Worm (Caenorhabditis elegans) whole organism, young adult: Measurements from ENCODE around the gene T24E12.1.
"Not testable (repeated sequence)": the region's sequence is repeated elsewhere in the genome, so short reads cannot be mapped to it uniquely, and the experiment has no call there.

Source experiments
- B0035.1 ChIP-seq: sonication (generic microtip); optimal IDR thresholded peaks from 2 replicates; lab custom pipeline; 2016; ENCODE audit warnings: missing genetic modification characterization, mild to moderate bottlenecking, missing compliant biosample characterization, missing genotype, missing genetic modification reagents
- B0261.1 ChIP-seq: sonication (generic microtip); optimal IDR thresholded peaks from 2 replicates; lab custom pipeline; 2016; ENCODE audit warnings: mild to moderate bottlenecking, missing genetic modification characterization, moderate library complexity, missing compliant biosample characterization
- C17E4.6 ChIP-seq: fragments of 200-800 bp; sonication (Bioruptor generic); IDR thresholded peaks from 2 replicates; pipeline ENCODE4 v1.3.6; 2022; ENCODE audit warnings: missing genetic modification reagents, missing genetic modification characterization, missing compliant biosample characterization
- F33H1.4 ChIP-seq: fragments of 200-800 bp; sonication (Bioruptor generic); IDR thresholded peaks from 2 replicates; pipeline ENCODE4 v1.3.6; 2022; ENCODE audit warnings: missing genetic modification reagents, missing genetic modification characterization, missing compliant biosample characterization
- F52B5.7 ChIP-seq: sonication (generic microtip); optimal IDR thresholded peaks from 2 replicates; lab custom pipeline; 2016; ENCODE audit warnings: mild to moderate bottlenecking, missing genetic modification characterization, missing compliant biosample characterization
- K11D2.4 ChIP-seq: fragments of 200-800 bp; sonication (Bioruptor generic); IDR thresholded peaks from 2 replicates; pipeline ENCODE4 v1.3.6; 2022; ENCODE audit warnings: missing genetic modification reagents, missing genetic modification characterization, missing compliant biosample characterization
- T26A5.8 ChIP-seq: sonication (generic microtip); optimal IDR thresholded peaks from 2 replicates; lab custom pipeline; 2016; ENCODE audit warnings: missing genetic modification characterization, missing compliant biosample characterization
- Y95B8A.8 ChIP-seq: fragments of 200-800 bp; sonication (Bioruptor generic); IDR thresholded peaks from 2 replicates; pipeline ENCODE4 v1.3.6; 2022; ENCODE audit warnings: missing genetic modification reagents, missing genetic modification characterization, missing compliant biosample characterization
- akir-1 ChIP-seq: fragments of 200-800 bp; sonication (Bioruptor generic); optimal IDR thresholded peaks from 2 replicates; lab custom pipeline; 2018; ENCODE audit warnings: mild to moderate bottlenecking, missing genetic modification characterization, moderate library complexity, missing compliant biosample characterization
- atf-7 ChIP-seq: sonication (generic microtip); optimal IDR thresholded peaks from 2 replicates; lab custom pipeline; 2017; ENCODE audit warnings: mild to moderate bottlenecking, missing genetic modification characterization, missing compliant biosample characterization
- bed-1 ChIP-seq: fragments of 200-800 bp; sonication (Bioruptor generic); IDR thresholded peaks from 2 replicates; pipeline ENCODE4 v1.3.6; 2022; ENCODE audit warnings: missing genetic modification reagents, missing genetic modification characterization, missing compliant biosample characterization
- ccch-3 ChIP-seq: fragments of 200-800 bp; sonication (Bioruptor generic); optimal IDR thresholded peaks from 2 replicates; lab custom pipeline; 2018; ENCODE audit warnings: mild to moderate bottlenecking, missing genetic modification characterization, missing compliant biosample characterization
- cebp-2 ChIP-seq: fragments of 200-800 bp; sonication (Bioruptor generic); IDR thresholded peaks from 2 replicates; pipeline ENCODE4 v1.3.6; 2022; ENCODE audit warnings: missing genetic modification characterization, missing compliant biosample characterization
- ceh-27 ChIP-seq: fragments of 200-800 bp; sonication (Bioruptor generic); optimal IDR thresholded peaks from 2 replicates; lab custom pipeline; 2018; ENCODE audit warnings: mild to moderate bottlenecking, missing genetic modification characterization, moderate library complexity, missing compliant biosample characterization
- dox-1 ChIP-seq: fragments of 200-800 bp; sonication (Bioruptor generic); IDR thresholded peaks from 2 replicates; pipeline ENCODE4 v1.3.6; 2022; ENCODE audit warnings: missing genetic modification reagents, missing genetic modification characterization, missing compliant biosample characterization
- efl-1 ChIP-seq: fragments of 150-350 bp; optimal IDR thresholded peaks from 2 replicates; lab custom pipeline; 2014; ENCODE audit warnings: missing biosample characterization, missing genetic modification reagents, missing genetic modification characterization
- egrh-3 ChIP-seq: fragments of 200-800 bp; sonication (Bioruptor generic); IDR thresholded peaks from 2 replicates; pipeline ENCODE4 v1.3.6; 2022; ENCODE audit warnings: missing genetic modification reagents, missing genetic modification characterization, missing compliant biosample characterization
- ets-4 ChIP-seq: fragments of 200-800 bp; sonication (Bioruptor generic); optimal IDR thresholded peaks from 2 replicates; lab custom pipeline; 2018; ENCODE audit warnings: mild to moderate bottlenecking, missing genetic modification characterization, missing compliant biosample characterization
- fkh-3 ChIP-seq: sonication (generic microtip); optimal IDR thresholded peaks from 2 replicates; lab custom pipeline; 2016; ENCODE audit warnings: mild to moderate bottlenecking, missing genetic modification characterization, missing compliant biosample characterization
- gei-17 ChIP-seq: fragments of 200-800 bp; sonication (Bioruptor generic); optimal IDR thresholded peaks from 2 replicates; lab custom pipeline; 2018; ENCODE audit warnings: mild to moderate bottlenecking, missing genetic modification characterization, missing compliant biosample characterization
- him-1 ChIP-seq: sonication (generic microtip); optimal IDR thresholded peaks from 2 replicates; lab custom pipeline; 2016; ENCODE audit warnings: missing genotype, missing genetic modification reagents, missing genetic modification characterization, missing compliant biosample characterization
- hlh-12 ChIP-seq: sonication (generic microtip); optimal IDR thresholded peaks from 2 replicates; lab custom pipeline; 2016; ENCODE audit warnings: missing genetic modification characterization, missing compliant biosample characterization
- hrde-1 ChIP-seq: sonication (generic microtip); optimal IDR thresholded peaks from 2 replicates; lab custom pipeline; 2016; ENCODE audit warnings: missing genetic modification characterization, mild to moderate bottlenecking, missing compliant biosample characterization, moderate library complexity, missing genotype, missing genetic modification reagents, borderline replicate concordance
- lin-54 ChIP-seq: fragments of 200-800 bp; sonication (Bioruptor generic); optimal IDR thresholded peaks from 2 replicates; lab custom pipeline; 2018; ENCODE audit warnings: mild to moderate bottlenecking, missing genetic modification characterization, missing compliant biosample characterization
- madf-6 ChIP-seq: fragments of 200-800 bp; sonication (Bioruptor generic); IDR thresholded peaks from 2 replicates; pipeline ENCODE4 v1.3.6; 2022; ENCODE audit warnings: missing genetic modification reagents, missing genetic modification characterization, missing compliant biosample characterization
- mel-28 ChIP-seq: sonication (generic microtip); optimal IDR thresholded peaks from 2 replicates; lab custom pipeline; 2016; ENCODE audit warnings: borderline replicate concordance, mild to moderate bottlenecking, missing genetic modification characterization, missing compliant biosample characterization
- nhr-80 ChIP-seq: sonication (generic microtip); optimal IDR thresholded peaks from 2 replicates; lab custom pipeline; 2016; ENCODE audit warnings: missing genetic modification characterization, missing compliant biosample characterization
- nhr-90 ChIP-seq: sonication (generic microtip); optimal IDR thresholded peaks from 2 replicates; lab custom pipeline; 2016; ENCODE audit warnings: missing genotype, mild to moderate bottlenecking, missing genetic modification characterization, missing compliant biosample characterization
- repo-1 ChIP-seq: sonication (generic microtip); optimal IDR thresholded peaks from 2 replicates; lab custom pipeline; 2017; ENCODE audit warnings: mild to moderate bottlenecking, missing genetic modification characterization, missing compliant biosample characterization
- snpc-4 ChIP-seq, 5 experiments: fragments of 150-350 bp in 1 of 5; sonication (generic microtip) in 4 of 5; optimal IDR thresholded peaks; 2 replicates each; lab custom pipeline; 2014 to 2018; ENCODE audit warnings: missing genetic modification characterization in 5 of 5, missing biosample characterization in 3 of 5, antibody characterized with exemption in 2 of 5, mild to moderate bottlenecking in 2 of 5, missing compliant biosample characterization in 2 of 5, missing genotype in 2 of 5, moderate library complexity in 2 of 5, missing genetic modification reagents in 1 of 5
- sptf-2 ChIP-seq: fragments of 200-800 bp; sonication (Bioruptor generic); optimal IDR thresholded peaks from 2 replicates; lab custom pipeline; 2018; ENCODE audit warnings: mild to moderate bottlenecking, missing genetic modification characterization, missing compliant biosample characterization
- tlf-1 ChIP-seq: fragments of 200-800 bp; sonication (Bioruptor generic); optimal IDR thresholded peaks from 2 replicates; lab custom pipeline; 2018; ENCODE audit warnings: mild to moderate bottlenecking, missing genetic modification characterization, missing compliant biosample characterization
- unc-62 ChIP-seq: fragments of 150-350 bp; optimal IDR thresholded peaks from 2 replicates; lab custom pipeline; 2014; ENCODE audit warnings: missing biosample characterization, missing genetic modification reagents, missing genetic modification characterization
- zim-3 ChIP-seq: sonication (generic microtip); optimal IDR thresholded peaks from 2 replicates; lab custom pipeline; 2017; ENCODE audit warnings: mild to moderate bottlenecking, missing genetic modification characterization, moderate library complexity, missing compliant biosample characterization
- ztf-18 ChIP-seq: sonication (generic microtip); optimal IDR thresholded peaks from 2 replicates; lab custom pipeline; 2016; ENCODE audit warnings: missing genotype, mild to moderate bottlenecking, missing genetic modification characterization, missing compliant biosample characterization
- ztf-26 ChIP-seq: sonication (generic microtip); optimal IDR thresholded peaks from 2 replicates; lab custom pipeline; 2017; ENCODE audit warnings: missing genetic modification characterization, missing compliant biosample characterization

T24E12.1 gene

DNA sequence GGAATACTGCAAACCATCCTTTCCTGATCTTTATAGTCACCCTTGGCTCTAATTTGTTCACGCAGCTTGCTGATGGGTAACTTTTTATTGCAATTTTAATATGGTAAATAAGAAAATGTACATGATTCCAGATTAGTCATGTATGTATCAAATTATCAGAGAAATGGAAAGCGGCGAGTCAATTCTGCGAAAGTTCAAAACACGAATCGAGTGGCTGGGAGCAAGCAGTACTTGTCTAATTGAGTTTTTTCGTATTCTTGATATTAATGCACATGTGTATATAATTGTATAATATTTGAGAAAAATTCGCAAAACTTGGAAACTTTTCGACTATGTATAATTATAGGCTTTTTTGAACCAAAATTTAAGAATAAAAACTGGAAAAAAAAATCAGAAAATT is 26.3 kb upstream of the T24E12.1 start, which contains the start of gene T24E12.12:
Gene T24E12.12, plus strand, starts transcription at position 281 of the 400 bp plus-strand sequence.
- no peak for TF ChIP-seq fkh-3 (tag; lab: Kevin White, UChicago)
- no peak for TF ChIP-seq F52B5.7 (tag; lab: Kevin White, UChicago)
- no peak for TF ChIP-seq unc-62 (GFP tag; lab: Kevin White, UChicago)
- TF ChIP-seq him-1, result no peak
- TF ChIP-seq efl-1 (GFP tag; lab: Kevin White, UChicago), result no peak
- no peak for TF ChIP-seq C17E4.6 (GFP tag; lab: Robert Waterston, UW)
- no peak for TF ChIP-seq hlh-12
- no peak for TF ChIP-seq repo-1 (tag; lab: Kevin White, UChicago)
- TF ChIP-seq ccch-3, result no peak
- no peak for TF ChIP-seq mel-28
- no peak for TF ChIP-seq ets-4 (GFP tag; lab: Kevin White, UChicago)
- TF ChIP-seq madf-6 (GFP tag; lab: Robert Waterston, UW), result no peak
- TF ChIP-seq hrde-1 (tag; lab: Kevin White, UChicago), result no peak
- no peak for TF ChIP-seq T26A5.8

DNA sequence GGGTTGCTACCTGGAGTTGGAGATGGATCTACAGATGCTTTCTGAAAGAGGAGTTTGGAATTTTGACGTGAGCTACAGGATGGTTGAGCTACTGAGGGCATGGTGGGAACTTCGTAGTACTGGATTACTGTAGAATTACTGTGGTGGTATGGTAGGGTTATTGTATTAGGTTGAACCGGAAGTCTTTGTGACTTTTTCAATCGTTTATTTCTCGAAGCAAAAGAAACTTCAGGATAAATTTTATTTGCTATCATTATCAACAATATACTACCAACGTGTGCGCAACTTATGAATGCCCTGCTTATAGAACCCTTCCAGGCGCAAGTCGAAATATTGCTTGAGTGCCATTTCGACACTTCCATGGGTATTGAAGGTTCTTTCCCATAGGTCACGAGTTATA is 23.8 kb upstream of the T24E12.1 start, which contains the start of gene T24E12.6:
Gene T24E12.6, minus strand, starts transcription at position 101 of the 400 bp plus-strand sequence.
- not testable (repeated sequence) for TF ChIP-seq ztf-26 (tag; lab: Kevin White, UChicago); sptf-2 (GFP tag; lab: Kevin White, UChicago); bed-1

DNA sequence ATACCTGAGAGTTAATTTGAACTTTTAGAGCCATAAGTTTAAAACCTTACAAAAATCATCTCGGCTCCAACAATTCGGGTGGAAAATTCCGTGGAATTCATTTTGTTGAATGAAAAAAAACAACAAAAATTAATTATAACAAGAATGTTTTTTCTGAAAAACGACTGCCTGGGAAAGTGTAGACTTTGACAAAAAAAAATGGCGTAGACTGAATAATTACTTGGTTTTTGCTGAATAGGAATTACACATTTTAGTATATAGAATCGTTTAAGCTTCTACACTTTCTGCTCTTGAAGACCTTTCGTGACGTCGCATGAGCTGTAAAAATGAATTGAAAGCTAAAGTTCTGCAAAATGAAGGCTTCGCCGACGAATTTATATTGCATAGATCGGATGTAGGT is 20.9 kb upstream of the T24E12.1 start, which contains the start of gene srx-112:
Gene srx-112, minus strand, starts transcription at position 101 of the 400 bp plus-strand sequence.
- TF ChIP-seq tlf-1, result no peak
- TF ChIP-seq cebp-2 (GFP tag; lab: Robert Waterston, UW), result no peak
- no peak for TF ChIP-seq him-1
- TF ChIP-seq K11D2.4, result no peak
- no peak for TF ChIP-seq B0035.1 (tag; lab: Kevin White, UChicago)
- TF ChIP-seq F33H1.4 (GFP tag; lab: Robert Waterston, UW), result no peak
- no peak for TF ChIP-seq ztf-18 (tag; lab: Kevin White, UChicago)
- no peak for TF ChIP-seq akir-1
- no peak for TF ChIP-seq gei-17 (GFP tag; lab: Kevin White, UChicago)
- TF ChIP-seq snpc-4 (GFP tag; optimal IDR thresholded peaks at IDR 0.05; lab: Kevin White, UChicago), result no peak
- TF ChIP-seq snpc-4 (tag; optimal IDR thresholded peaks at IDR 0.05; lab: Kevin White, UChicago), result no peak
- no peak for TF ChIP-seq nhr-80 (tag; lab: Kevin White, UChicago)
- no peak for TF ChIP-seq nhr-90 (tag; lab: Kevin White, UChicago)

DNA sequence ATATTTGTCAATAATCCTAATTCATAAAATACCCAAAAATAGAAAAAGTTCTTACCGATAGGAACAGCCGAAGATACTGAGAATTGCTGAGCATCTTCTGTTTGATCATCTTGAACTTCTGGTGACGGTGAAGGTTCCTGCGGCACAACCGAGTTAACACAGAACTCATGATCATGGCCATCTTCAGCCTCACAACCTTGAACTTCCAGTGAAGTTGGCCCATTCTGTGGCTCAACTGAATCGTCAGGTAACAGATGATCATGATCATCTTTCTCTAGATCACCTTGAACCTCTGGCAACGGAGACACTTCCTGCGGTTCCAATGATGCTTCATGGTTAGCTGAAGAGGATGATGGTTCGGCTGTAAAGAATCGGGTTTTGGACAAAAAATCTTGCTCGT is 13.7 kb upstream of the T24E12.1 start:
- TF ChIP-seq C17E4.6 (GFP tag; lab: Robert Waterston, UW) (no peak), ceh-27 (GFP tag; lab: Kevin White, UChicago) (no peak), hlh-12 (no peak), B0261.1 (tag; lab: Kevin White, UChicago) (no peak), ets-4 (GFP tag; lab: Kevin White, UChicago) (no peak), zim-3 (no peak), dox-1 (no peak), cebp-2 (GFP tag; lab: Robert Waterston, UW) (no peak), atf-7 (no peak), egrh-3 (GFP tag; lab: Robert Waterston, UW) (no peak), lin-54 (GFP tag; lab: Kevin White, UChicago) (no peak), Y95B8A.8 (GFP tag; lab: Robert Waterston, UW) (no peak)
- TF ChIP-seq, all 124 proteins: peak for 0
